Fruit fly (Drosophila melanogaster): Measurements from ENCODE around the gene CG33310.

CG33310 gene

dm6 chr2L:15067832-15068231 is 41.1 kb downstream of the CG33310 start (continued):
- TF ChIP-seq lmd (GFP tag; IDR thresholded peaks at IDR 0.05) (no peak; the same call in 1 of the 2 replicates), ato (GFP tag; IDR thresholded peaks at IDR 0.05; ENCODE audit: partially characterized antibody) (peak; percentile 78), nau (GFP tag; optimal IDR thresholded peaks at IDR 0.05) (peak; percentile 24), Myb (GFP tag; optimal IDR thresholded peaks at IDR 0.05) (peak; percentile 27), CG12155 (GFP tag; optimal IDR thresholded peaks at IDR 0.05) (peak; percentile 39), CG14965 (GFP tag; optimal IDR thresholded peaks at IDR 0.05; ENCODE audit: borderline replicate concordance) (no peak), gt (GFP tag; IDR thresholded peaks at IDR 0.05) (no peak), CG15601 (tag; optimal IDR thresholded peaks at IDR 0.05) (peak; percentile 54), ase (GFP tag; IDR thresholded peaks at IDR 0.05) (no peak), CG1832 (GFP tag; optimal IDR thresholded peaks at IDR 0.05) (no peak), E2f1 (GFP tag; IDR thresholded peaks at IDR 0.05) (peak; percentile 25; the same call in 1 of the 2 replicates), ERR (GFP tag; optimal IDR thresholded peaks at IDR 0.05) (peak; percentile 58), Atf3 (GFP tag; optimal IDR thresholded peaks at IDR 0.05) (no peak), CG32772 (GFP tag; IDR thresholded peaks at IDR 0.05) (no peak), CG12299 (tag; optimal IDR thresholded peaks at IDR 0.05) (no peak), HLH3B (GFP tag; IDR thresholded peaks at IDR 0.05) (no peak), nerfin-2 (GFP tag; IDR thresholded peaks at IDR 0.05; ENCODE audit: partially characterized antibody) (0 out of 2 replicates have a peak, but pooled peaks have one; percentile 33), CG11247 (GFP tag; IDR thresholded peaks at IDR 0.05) (no peak), Bgb (GFP tag; IDR thresholded peaks at IDR 0.05; ENCODE audit: partially characterized antibody) (peak; percentile 95), YL-1 (GFP tag; optimal IDR thresholded peaks at IDR 0.05) (peak; percentile 99), ham (GFP tag; IDR thresholded peaks at IDR 0.05) (no peak), amos (GFP tag; IDR thresholded peaks at IDR 0.05; ENCODE audit: partially characterized antibody) (peak; percentile 85), E2f2 (GFP tag; IDR thresholded peaks at IDR 0.05) (peak; percentile 100), az2 (GFP tag; optimal IDR thresholded peaks at IDR 0.05) (no peak), CG33213 (GFP tag; optimal IDR thresholded peaks at IDR 0.05) (peak; percentile 49), Dref (GFP tag; IDR thresholded peaks at IDR 0.05) (peak; percentile 50), Taf1 (GFP tag; IDR thresholded peaks at IDR 0.05) (no peak), Nf-YC (tag; optimal IDR thresholded peaks at IDR 0.05) (peak; percentile 45), H2.0 (GFP tag; IDR thresholded peaks at IDR 0.05) (0 out of 2 replicates have a peak, but pooled peaks have one; percentile 15), CG6813 (GFP tag; optimal IDR thresholded peaks at IDR 0.05) (no peak), en (GFP tag; optimal IDR thresholded peaks at IDR 0.05) (no peak), Doc3 (GFP tag; IDR thresholded peaks at IDR 0.05; ENCODE audit: partially characterized antibody) (peak; percentile 76), Spps (tag; optimal IDR thresholded peaks at IDR 0.05) (no peak), Nf-YB (GFP tag; optimal IDR thresholded peaks at IDR 0.05) (peak; percentile 15), CG12769 (tag; optimal IDR thresholded peaks at IDR 0.05) (peak; percentile 78), pzg (GFP tag; optimal IDR thresholded peaks at IDR 0.05) (peak; percentile 99), CG7963 (GFP tag; IDR thresholded peaks at IDR 0.05; ENCODE audit: partially characterized antibody) (no peak), Sin3A (optimal IDR thresholded peaks at IDR 0.05) (peak; percentile 40), CG8478 (optimal IDR thresholded peaks at IDR 0.05) (peak; percentile 68), Oaz (GFP tag; IDR thresholded peaks at IDR 0.05) (no peak), tio (GFP tag; optimal IDR thresholded peaks at IDR 0.05) (no peak), CG7357 (GFP tag; IDR thresholded peaks at IDR 0.05) (no peak), HHEX (GFP tag; optimal IDR thresholded peaks at IDR 0.05) (peak; percentile 17), CG17385 (GFP tag; optimal IDR thresholded peaks at IDR 0.05) (peak; percentile 84), CG1603 (tag; optimal IDR thresholded peaks at IDR 0.05) (peak; percentile 92), Usf (GFP tag; optimal IDR thresholded peaks at IDR 0.05) (peak; percentile 42), crol (GFP tag; IDR thresholded peaks at IDR 0.05) (no peak), Antp (GFP tag; optimal IDR thresholded peaks at IDR 0.05) (no peak), chif (GFP tag; optimal IDR thresholded peaks at IDR 0.05) (peak in 1 of 2 experiments; percentile 6), CG9797 (GFP tag; optimal IDR thresholded peaks at IDR 0.05) (peak; percentile 63), MTF-1 (GFP tag; optimal IDR thresholded peaks at IDR 0.05; ENCODE audit: borderline replicate concordance) (peak; percentile 39)
